Worm (Caenorhabditis elegans) whole organism, L1 larva: Measurements from ENCODE around the gene fbxa-59.

Experiments
- F16B12.6 ChIP-seq: fragments of 150-350 bp; optimal IDR thresholded peaks from 2 replicates; lab custom pipeline; 2014; ENCODE audit warnings: missing biosample characterization, missing genetic modification characterization
- alr-1 ChIP-seq: fragments of 200-800 bp; sonication (Bioruptor generic); optimal IDR thresholded peaks from 2 replicates; lab custom pipeline; 2018; ENCODE audit warnings: borderline replicate concordance, mild to moderate bottlenecking, missing genetic modification characterization, missing compliant biosample characterization
- aly-2 ChIP-seq: fragments of 150-350 bp; optimal IDR thresholded peaks from 2 replicates; lab custom pipeline; 2014; ENCODE audit warnings: missing biosample characterization, missing genetic modification characterization
- ceh-88 ChIP-seq: fragments of 200-800 bp; sonication (Bioruptor generic); IDR thresholded peaks from 2 replicates; pipeline ENCODE4 v1.3.6; 2022; ENCODE audit warnings: missing genetic modification characterization, missing compliant biosample characterization
- ces-1 ChIP-seq: fragments of 150-350 bp; optimal IDR thresholded peaks from 2 replicates; lab custom pipeline; 2014; ENCODE audit warnings: missing biosample characterization, missing genetic modification reagents, missing genetic modification characterization
- dpl-1 ChIP-seq, 3 experiments: fragments of 150-350 bp in 2 of 3; sonication (generic microtip) in 1 of 3; optimal IDR thresholded peaks; 2 replicates each; lab custom pipeline; 2014 to 2017; ENCODE audit warnings: missing biosample characterization in 3 of 3, missing genetic modification characterization in 3 of 3, missing genetic modification reagents in 3 of 3
- dsc-1 ChIP-seq: sonication (generic microtip); optimal IDR thresholded peaks from 2 replicates; lab custom pipeline; 2016; ENCODE audit warnings: mild to moderate bottlenecking, missing genetic modification characterization, missing compliant biosample characterization
- efl-1 ChIP-seq, 4 experiments: fragments of 150-350 bp; optimal IDR thresholded peaks in 3 of 4; peaks in 1 of 4; 1 replicate in 1 of 4; 2 replicates in 3 of 4; lab custom pipeline; 2014; ENCODE audit warnings: missing biosample characterization in 2 of 4, missing genetic modification characterization in 2 of 4, missing genetic modification reagents in 2 of 4
- efl-3 ChIP-seq: fragments of 200-800 bp; sonication (Bioruptor generic); optimal IDR thresholded peaks from 2 replicates; lab custom pipeline; 2018; ENCODE audit warnings: mild to moderate bottlenecking, missing genetic modification characterization, missing compliant biosample characterization
- egl-13 ChIP-seq: sonication (generic microtip); optimal IDR thresholded peaks from 2 replicates; lab custom pipeline; 2016; ENCODE audit warnings: missing genotype, missing genetic modification reagents, missing genetic modification characterization, missing compliant biosample characterization
- egl-27 ChIP-seq, 2 experiments: fragments of 150-350 bp in 1 of 2; sonication (generic microtip); optimal IDR thresholded peaks; 3 replicates each; lab custom pipeline; 2017 to 2018; ENCODE audit warnings: missing biosample characterization in 2 of 2, missing genetic modification characterization in 2 of 2, missing genetic modification reagents in 2 of 2
- elt-2 ChIP-seq: sonication (generic microtip); optimal IDR thresholded peaks from 2 replicates; lab custom pipeline; 2016; ENCODE audit warnings: missing genetic modification characterization, mild to moderate bottlenecking, inconsistent platforms, missing compliant biosample characterization, missing genetic modification reagents
- elt-3 ChIP-seq, 6 experiments: fragments of 150-350 bp in 1 of 6; sonication (generic microtip); optimal IDR thresholded peaks; 2 replicates each; lab custom pipeline; 2017 to 2018; ENCODE audit warnings: missing biosample characterization in 6 of 6, missing genetic modification characterization in 6 of 6, inconsistent platforms in 1 of 6
- ets-5 ChIP-seq: fragments of 200-800 bp; sonication (Bioruptor generic); IDR thresholded peaks from 2 replicates; pipeline ENCODE4 v1.3.6; 2022; ENCODE audit warnings: missing genetic modification characterization, missing compliant biosample characterization
- fkh-10 ChIP-seq: sonication (generic microtip); optimal IDR thresholded peaks from 2 replicates; lab custom pipeline; 2017; ENCODE audit warnings: missing biosample characterization, missing genetic modification reagents, missing genetic modification characterization
- hlh-17 ChIP-seq: fragments of 200-800 bp; sonication (Bioruptor generic); optimal IDR thresholded peaks from 2 replicates; lab custom pipeline; 2018; ENCODE audit warnings: missing genetic modification characterization, mild to moderate bottlenecking, missing compliant biosample characterization, moderate library complexity, borderline replicate concordance
- isw-1 ChIP-seq: fragments of 200-800 bp; sonication (Bioruptor generic); IDR thresholded peaks from 2 replicates; pipeline ENCODE4 v1.3.6; 2022; ENCODE audit warnings: missing genetic modification characterization, missing compliant biosample characterization
- lin-14 ChIP-seq: fragments of 200-800 bp; sonication (Bioruptor generic); optimal IDR thresholded peaks from 2 replicates; lab custom pipeline; 2018; ENCODE audit warnings: mild to moderate bottlenecking, missing genetic modification characterization, moderate library complexity, missing compliant biosample characterization
- lin-35 ChIP-seq, 2 experiments: fragments of 150-350 bp; optimal IDR thresholded peaks; 2 replicates each; lab custom pipeline; 2014; ENCODE audit warnings: missing biosample characterization in 2 of 2, missing genetic modification characterization in 2 of 2, missing genetic modification reagents in 2 of 2
- mab-9 ChIP-seq: fragments of 200-800 bp; sonication (Bioruptor generic); IDR thresholded peaks from 2 replicates; pipeline ENCODE4 v1.3.6; 2022; ENCODE audit warnings: missing genetic modification reagents, missing genetic modification characterization, missing compliant biosample characterization
- mef-2 ChIP-seq: fragments of 150-350 bp; optimal IDR thresholded peaks from 2 replicates; lab custom pipeline; 2014; ENCODE audit warnings: missing biosample characterization, missing genetic modification characterization
- mep-1 ChIP-seq: fragments of 150-350 bp; optimal IDR thresholded peaks from 2 replicates; lab custom pipeline; 2014; ENCODE audit warnings: missing biosample characterization, missing genetic modification characterization
- nhr-19 ChIP-seq: fragments of 200-800 bp; sonication (Bioruptor generic); conservative IDR thresholded peaks from 2 replicates; pipeline ENCODE4 v1.3.6; 2022; ENCODE audit warnings: missing genetic modification characterization, missing compliant biosample characterization
- nhr-20 ChIP-seq: sonication (generic microtip); optimal IDR thresholded peaks from 2 replicates; lab custom pipeline; 2016; ENCODE audit warnings: mild to moderate bottlenecking, missing genetic modification characterization, missing compliant biosample characterization
- nhr-237 ChIP-seq: fragments of 150-350 bp; optimal IDR thresholded peaks from 2 replicates; lab custom pipeline; 2014; ENCODE audit warnings: missing biosample characterization, missing genetic modification characterization
- nhr-28 ChIP-seq: fragments of 150-350 bp; optimal IDR thresholded peaks from 2 replicates; lab custom pipeline; 2014; ENCODE audit warnings: missing biosample characterization, missing genetic modification characterization
- nhr-47 ChIP-seq: sonication (generic microtip); optimal IDR thresholded peaks from 2 replicates; lab custom pipeline; 2016; ENCODE audit warnings: mild to moderate bottlenecking, missing genetic modification characterization, moderate library complexity, missing compliant biosample characterization
- nhr-77 ChIP-seq: fragments of 150-350 bp; optimal IDR thresholded peaks from 2 replicates; lab custom pipeline; 2014; ENCODE audit warnings: missing biosample characterization, missing genetic modification characterization
- pax-3 ChIP-seq: fragments of 200-800 bp; sonication (Bioruptor generic); optimal IDR thresholded peaks from 2 replicates; lab custom pipeline; 2018; ENCODE audit warnings: mild to moderate bottlenecking, missing genetic modification characterization, moderate library complexity, missing compliant biosample characterization
- sox-4 ChIP-seq: sonication (generic microtip); optimal IDR thresholded peaks from 2 replicates; lab custom pipeline; 2016; ENCODE audit warnings: missing genetic modification characterization, missing compliant biosample characterization
- swsn-7 ChIP-seq: sonication (generic microtip); optimal IDR thresholded peaks from 2 replicates; lab custom pipeline; 2016; ENCODE audit warnings: missing genetic modification characterization, missing compliant biosample characterization
- tlp-1 ChIP-seq: fragments of 150-350 bp; optimal IDR thresholded peaks from 2 replicates; lab custom pipeline; 2014; ENCODE audit warnings: missing biosample characterization, missing genetic modification characterization
- unc-86 ChIP-seq: sonication (generic microtip); optimal IDR thresholded peaks from 2 replicates; lab custom pipeline; 2016; ENCODE audit warnings: missing genetic modification characterization, missing compliant biosample characterization
- unc-98 ChIP-seq: fragments of 200-800 bp; sonication (Bioruptor generic); IDR thresholded peaks from 2 replicates; pipeline ENCODE4 v1.3.6; 2022; ENCODE audit warnings: missing genetic modification characterization, missing compliant biosample characterization
- vab-15 ChIP-seq: sonication (generic microtip); optimal IDR thresholded peaks from 2 replicates; lab custom pipeline; 2017; ENCODE audit warnings: missing genotype, mild to moderate bottlenecking, missing genetic modification characterization, missing compliant biosample characterization

fbxa-59 gene

DNA sequence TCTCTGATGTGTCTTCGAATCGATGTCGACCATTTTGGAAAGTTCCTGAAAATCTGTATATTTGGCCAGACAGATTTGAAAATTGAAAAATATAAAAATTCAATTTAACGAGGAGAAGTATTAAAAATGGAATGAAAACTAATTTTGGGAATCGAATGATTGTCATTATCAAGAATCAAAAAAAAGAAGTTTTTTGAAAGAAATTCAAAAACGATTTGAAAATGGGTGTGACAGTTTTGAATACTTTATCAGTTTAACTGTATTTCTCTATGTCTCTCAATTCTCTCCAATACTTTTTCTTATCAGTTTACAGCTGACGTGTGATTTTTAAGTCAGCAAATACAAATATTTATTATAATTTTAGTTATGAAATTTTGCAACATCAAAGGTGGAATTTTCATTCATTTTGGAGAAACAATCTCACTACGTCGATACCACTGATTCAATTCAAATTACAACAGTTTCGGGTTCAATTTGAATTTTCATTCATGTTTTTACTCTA is at the start of gene fbxa-59:
Gene fbxa-59, minus strand, starts transcription at position 51 of the 502 bp plus-strand sequence.
- no peak for TF ChIP-seq mab-9 (GFP tag; lab: Robert Waterston, UW)
- TF ChIP-seq nhr-47, result no peak
- TF ChIP-seq nhr-237 (tag; lab: Kevin White, UChicago), result no peak
- no peak for TF ChIP-seq nhr-77 (tag; lab: Kevin White, UChicago)
- no peak for TF ChIP-seq sox-4
- TF ChIP-seq elt-2, result peak; percentile 61
- TF ChIP-seq unc-98 (GFP tag; lab: Robert Waterston, UW), result no peak
- TF ChIP-seq hlh-17 (GFP tag; lab: Kevin White, UChicago), result no peak
- TF ChIP-seq efl-1 (optimal IDR thresholded peaks at IDR 0.05; lab: Kevin White, UChicago), result no peak
- TF ChIP-seq efl-1 (GFP tag; optimal IDR thresholded peaks at IDR 0.05 in 1 of 2; lab: Kevin White, UChicago), result peak in 1 of 2 experiments; percentile 39
- TF ChIP-seq aly-2 (tag; lab: Kevin White, UChicago), result no peak

DNA sequence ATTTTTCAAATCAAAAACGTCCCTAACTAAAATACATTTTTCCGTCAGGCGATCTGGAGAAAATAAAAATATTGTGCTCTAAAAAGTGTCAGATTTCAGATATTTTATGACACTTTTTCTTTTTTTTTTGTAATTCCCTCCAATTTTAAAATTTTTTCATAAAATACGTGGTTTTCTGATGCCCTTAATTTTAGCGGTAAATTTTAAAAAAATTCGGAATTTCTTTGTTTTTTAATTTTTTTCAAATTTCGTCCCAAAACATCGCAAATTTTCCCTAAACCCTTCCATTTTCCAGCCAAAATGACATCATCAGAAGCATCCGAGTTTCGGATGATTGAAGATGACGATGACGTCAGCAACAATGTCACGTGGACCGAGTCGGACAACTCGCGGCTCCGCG is 48.3 kb upstream of the fbxa-59 start, which contains the start of gene trp-2:
Gene trp-2, plus strand, starts transcription at position 301 of the 400 bp plus-strand sequence.
- TF ChIP-seq nhr-19 (GFP tag; lab: Robert Waterston, UW) (no peak), nhr-20 (no peak), ets-5 (GFP tag; lab: Robert Waterston, UW) (no peak), unc-86 (tag; lab: Kevin White, UChicago) (no peak), dsc-1 (tag; lab: Kevin White, UChicago) (no peak), egl-27 (tag; optimal IDR thresholded peaks at IDR 0.05; lab: Kevin White, UChicago) (no peak), lin-35 (GFP tag; optimal IDR thresholded peaks at IDR 0.05; lab: Kevin White, UChicago) (no peak), mef-2 (tag; lab: Kevin White, UChicago) (no peak), nhr-28 (tag; lab: Kevin White, UChicago) (no peak), F16B12.6 (no peak), elt-3 (tag; optimal IDR thresholded peaks at IDR 0.05; lab: Kevin White, UChicago) (no peak), tlp-1 (tag; lab: Kevin White, UChicago) (no peak), mep-1 (no peak)

- TF ChIP-seq lin-14 (GFP tag; lab: Kevin White, UChicago) (peak; percentile 72), nhr-20 (no peak), dpl-1 (GFP tag; optimal IDR thresholded peaks at IDR 0.05; lab: Kevin White, UChicago) (peak in 1 of 3 experiments; percentile 5), ces-1 (GFP tag; lab: Kevin White, UChicago) (peak; percentile 79), fkh-10 (GFP tag; lab: Kevin White, UChicago) (peak; percentile 68), hlh-17 (GFP tag; lab: Kevin White, UChicago) (no peak)
Measured at ce11 chrIII:989558-989957, 46.3 kb upstream of the fbxa-59 start.

DNA sequence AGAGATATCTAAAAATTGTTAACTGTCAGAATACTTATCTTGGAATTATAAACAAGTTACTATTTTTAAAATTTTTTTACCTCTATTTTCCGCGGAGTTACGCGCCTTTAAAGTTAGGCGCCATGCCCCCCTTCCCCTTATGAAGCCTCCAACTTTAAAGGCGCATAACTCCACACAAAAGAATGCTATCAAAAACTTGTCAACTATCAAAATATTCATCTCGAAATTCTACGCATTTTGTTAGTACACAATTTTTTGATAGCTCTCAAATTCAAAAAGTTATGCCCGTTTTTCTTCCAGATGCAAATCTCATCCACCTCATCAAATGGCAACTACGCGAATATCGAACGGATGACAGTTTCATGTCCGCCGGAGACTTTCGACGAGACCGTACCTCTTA is 39.7 kb upstream of the fbxa-59 start, which contains the start of gene tbc-10:
Gene tbc-10, plus strand, starts transcription at position 301 of the 400 bp plus-strand sequence.
- TF ChIP-seq egl-13 (tag; lab: Kevin White, UChicago) (no peak), dsc-1 (tag; lab: Kevin White, UChicago) (no peak), efl-3 (GFP tag; lab: Kevin White, UChicago) (no peak), isw-1 (GFP tag; lab: Robert Waterston, UW) (no peak), ceh-88 (GFP tag; lab: Robert Waterston, UW) (no peak), vab-15 (tag; lab: Kevin White, UChicago) (no peak), nhr-20 (no peak), swsn-7 (tag; lab: Kevin White, UChicago) (no peak), pax-3 (tag; lab: Kevin White, UChicago) (no peak), alr-1 (tag; lab: Kevin White, UChicago) (no peak)
